Worm (Caenorhabditis elegans) whole organism, L2 larva: ENCODE measurements around the gene T12A7.6.

Source experiments
- Y55F3AM.14 ChIP-seq: fragments of 200-800 bp; sonication (Bioruptor generic); optimal IDR thresholded peaks from 2 replicates; lab custom pipeline; 2018; ENCODE audit warnings: mild to moderate bottlenecking, missing genetic modification characterization, missing compliant biosample characterization
- ama-1 ChIP-seq: fragments of 150-350 bp; optimal IDR thresholded peaks from 2 replicates; lab custom pipeline; 2018; ENCODE audit warnings: inconsistent platforms
- elt-1 ChIP-seq: fragments of 150-350 bp; optimal IDR thresholded peaks from 2 replicates; lab custom pipeline; 2014; ENCODE audit warnings: missing biosample characterization, missing genetic modification characterization
- fos-1 ChIP-seq: fragments of 150-350 bp; optimal IDR thresholded peaks from 2 replicates; lab custom pipeline; 2014; ENCODE audit warnings: missing biosample characterization, missing genetic modification characterization
- nhr-77 ChIP-seq: fragments of 150-350 bp; optimal IDR thresholded peaks from 2 replicates; lab custom pipeline; 2014; ENCODE audit warnings: missing biosample characterization, missing genetic modification characterization
- unc-39 ChIP-seq: fragments of 150-350 bp; optimal IDR thresholded peaks from 2 replicates; lab custom pipeline; 2014; ENCODE audit warnings: missing biosample characterization, missing genetic modification characterization
- unc-62 ChIP-seq: fragments of 150-350 bp; optimal IDR thresholded peaks from 2 replicates; lab custom pipeline; 2014; ENCODE audit warnings: missing biosample characterization, missing genetic modification reagents, missing genetic modification characterization
- ztf-4 ChIP-seq: fragments of 150-350 bp; optimal IDR thresholded peaks from 2 replicates; lab custom pipeline; 2014; ENCODE audit warnings: missing biosample characterization, missing genetic modification characterization

ce11 chrIV:11748852-11749251, at the start of gene T12A7.6:
- TF ChIP-seq Y55F3AM.14 (GFP tag; lab: Kevin White, UChicago), result no peak
- TF ChIP-seq ztf-4 (tag; lab: Kevin White, UChicago), result no peak
- TF ChIP-seq nhr-77 (tag; lab: Kevin White, UChicago), result no peak
- no peak for TF ChIP-seq elt-1
- no peak for TF ChIP-seq ama-1 (lab: Kevin White, UChicago)
- TF ChIP-seq unc-62 (GFP tag; lab: Kevin White, UChicago), result no peak
- TF ChIP-seq unc-39 (tag; lab: Kevin White, UChicago), result no peak
- TF ChIP-seq fos-1 (tag; lab: Kevin White, UChicago), result no peak
